Worm (Caenorhabditis elegans) whole organism, L1 larva: ENCODE data around the gene R04E5.9.
A peak's percentile ranks its signal among the peaks of the same experiment; 100 is the strongest.

Experiments used
- C16A3.4 ChIP-seq: fragments of 150-350 bp; optimal IDR thresholded peaks from 2 replicates; lab custom pipeline; 2014; ENCODE audit warnings: missing biosample characterization, missing genetic modification characterization
- C34B4.2 ChIP-seq: sonication (generic microtip); optimal IDR thresholded peaks from 2 replicates; lab custom pipeline; 2017; ENCODE audit warnings: mild to moderate bottlenecking, missing genetic modification characterization, missing compliant biosample characterization
- F16B12.6 ChIP-seq: fragments of 150-350 bp; optimal IDR thresholded peaks from 2 replicates; lab custom pipeline; 2014; ENCODE audit warnings: missing biosample characterization, missing genetic modification characterization
- Y116A8C.19 ChIP-seq: sonication (generic microtip); optimal IDR thresholded peaks from 2 replicates; lab custom pipeline; 2016; ENCODE audit warnings: missing compliant biosample characterization, missing genetic modification characterization, borderline replicate concordance
- aly-2 ChIP-seq: fragments of 150-350 bp; optimal IDR thresholded peaks from 2 replicates; lab custom pipeline; 2014; ENCODE audit warnings: missing biosample characterization, missing genetic modification characterization
- ama-1 ChIP-seq: fragments of 150-350 bp; optimal IDR thresholded peaks from 2 replicates; lab custom pipeline; 2014
- blmp-1 ChIP-seq: fragments of 150-350 bp; optimal IDR thresholded peaks from 2 replicates; lab custom pipeline; 2014; ENCODE audit warnings: missing biosample characterization, missing genetic modification characterization
- ceh-8 ChIP-seq: fragments of 200-800 bp; sonication (Bioruptor generic); optimal IDR thresholded peaks from 2 replicates; lab custom pipeline; 2018; ENCODE audit warnings: mild to moderate bottlenecking, missing genetic modification characterization, moderate library complexity, missing compliant biosample characterization
- ceh-82 ChIP-seq, 3 experiments: fragments of 150-350 bp in 1 of 3; sonication (generic microtip) in 2 of 3; optimal IDR thresholded peaks; 2 replicates each; lab custom pipeline; 2014 to 2017; ENCODE audit warnings: missing biosample characterization in 3 of 3, missing genetic modification characterization in 3 of 3
- ceh-88 ChIP-seq: fragments of 200-800 bp; sonication (Bioruptor generic); IDR thresholded peaks from 2 replicates; pipeline ENCODE4 v1.3.6; 2022; ENCODE audit warnings: missing genetic modification characterization, missing compliant biosample characterization
- dsc-1 ChIP-seq: sonication (generic microtip); optimal IDR thresholded peaks from 2 replicates; lab custom pipeline; 2016; ENCODE audit warnings: mild to moderate bottlenecking, missing genetic modification characterization, missing compliant biosample characterization
- efl-3 ChIP-seq: fragments of 200-800 bp; sonication (Bioruptor generic); optimal IDR thresholded peaks from 2 replicates; lab custom pipeline; 2018; ENCODE audit warnings: mild to moderate bottlenecking, missing genetic modification characterization, missing compliant biosample characterization
- egl-13 ChIP-seq: sonication (generic microtip); optimal IDR thresholded peaks from 2 replicates; lab custom pipeline; 2016; ENCODE audit warnings: missing genotype, missing genetic modification reagents, missing genetic modification characterization, missing compliant biosample characterization
- egl-27 ChIP-seq, 2 experiments: fragments of 150-350 bp in 1 of 2; sonication (generic microtip); optimal IDR thresholded peaks; 3 replicates each; lab custom pipeline; 2017 to 2018; ENCODE audit warnings: missing biosample characterization in 2 of 2, missing genetic modification characterization in 2 of 2, missing genetic modification reagents in 2 of 2
- elt-2 ChIP-seq: sonication (generic microtip); optimal IDR thresholded peaks from 2 replicates; lab custom pipeline; 2016; ENCODE audit warnings: missing genetic modification characterization, mild to moderate bottlenecking, inconsistent platforms, missing compliant biosample characterization, missing genetic modification reagents
- elt-3 ChIP-seq, 6 experiments: fragments of 150-350 bp in 1 of 6; sonication (generic microtip); optimal IDR thresholded peaks; 2 replicates each; lab custom pipeline; 2017 to 2018; ENCODE audit warnings: missing biosample characterization in 6 of 6, missing genetic modification characterization in 6 of 6, inconsistent platforms in 1 of 6
- fkh-4 ChIP-seq: sonication (generic microtip); optimal IDR thresholded peaks from 2 replicates; lab custom pipeline; 2016; ENCODE audit warnings: missing compliant biosample characterization, missing genetic modification characterization, borderline replicate concordance
- fkh-8 ChIP-seq: sonication (generic microtip); optimal IDR thresholded peaks from 2 replicates; lab custom pipeline; 2016; ENCODE audit warnings: mild to moderate bottlenecking, missing genetic modification characterization, missing compliant biosample characterization
- fos-1 ChIP-seq: fragments of 150-350 bp; optimal IDR thresholded peaks from 2 replicates; lab custom pipeline; 2014; ENCODE audit warnings: missing biosample characterization, missing genetic modification characterization
- grh-1 ChIP-seq: fragments of 200-800 bp; sonication (Bioruptor generic); IDR thresholded peaks from 2 replicates; pipeline ENCODE4 v1.3.6; 2022; ENCODE audit warnings: missing genetic modification reagents, missing genetic modification characterization, missing compliant biosample characterization
- hlh-4 ChIP-seq: sonication (generic microtip); optimal IDR thresholded peaks from 2 replicates; lab custom pipeline; 2016; ENCODE audit warnings: mild to moderate bottlenecking, missing genetic modification characterization, missing compliant biosample characterization
- jun-1 ChIP-seq: fragments of 150-350 bp; optimal IDR thresholded peaks from 2 replicates; lab custom pipeline; 2014; ENCODE audit warnings: missing biosample characterization, missing genetic modification reagents, missing genetic modification characterization
- lin-13 ChIP-seq: fragments of 150-350 bp; optimal IDR thresholded peaks from 2 replicates; lab custom pipeline; 2014; ENCODE audit warnings: missing biosample characterization, missing genetic modification reagents, missing genetic modification characterization
- lin-15B ChIP-seq: fragments of 150-350 bp; sonication (generic microtip); optimal IDR thresholded peaks from 3 replicates; lab custom pipeline; 2014; ENCODE audit warnings: missing biosample characterization, missing genetic modification characterization
- lin-35 ChIP-seq, 2 experiments: fragments of 150-350 bp; optimal IDR thresholded peaks; 2 replicates each; lab custom pipeline; 2014; ENCODE audit warnings: missing biosample characterization in 2 of 2, missing genetic modification characterization in 2 of 2, missing genetic modification reagents in 2 of 2
- lin-39 ChIP-seq: fragments of 150-350 bp; optimal IDR thresholded peaks from 2 replicates; lab custom pipeline; 2014; ENCODE audit warnings: missing biosample characterization, missing genetic modification reagents, missing genetic modification characterization
- lsy-2 ChIP-seq, 2 experiments: fragments of 150-350 bp; optimal IDR thresholded peaks; 2 replicates each; lab custom pipeline; 2014; ENCODE audit warnings: missing biosample characterization in 2 of 2, missing genetic modification characterization in 2 of 2
- mef-2 ChIP-seq: fragments of 150-350 bp; optimal IDR thresholded peaks from 2 replicates; lab custom pipeline; 2014; ENCODE audit warnings: missing biosample characterization, missing genetic modification characterization
- mep-1 ChIP-seq: fragments of 150-350 bp; optimal IDR thresholded peaks from 2 replicates; lab custom pipeline; 2014; ENCODE audit warnings: missing biosample characterization, missing genetic modification characterization
- nhr-11 ChIP-seq: fragments of 150-350 bp; optimal IDR thresholded peaks from 2 replicates; lab custom pipeline; 2014; ENCODE audit warnings: missing biosample characterization, missing genetic modification characterization
- nhr-19 ChIP-seq: fragments of 200-800 bp; sonication (Bioruptor generic); conservative IDR thresholded peaks from 2 replicates; pipeline ENCODE4 v1.3.6; 2022; ENCODE audit warnings: missing genetic modification characterization, missing compliant biosample characterization
- nhr-20 ChIP-seq: sonication (generic microtip); optimal IDR thresholded peaks from 2 replicates; lab custom pipeline; 2016; ENCODE audit warnings: mild to moderate bottlenecking, missing genetic modification characterization, missing compliant biosample characterization
- nhr-47 ChIP-seq: sonication (generic microtip); optimal IDR thresholded peaks from 2 replicates; lab custom pipeline; 2016; ENCODE audit warnings: mild to moderate bottlenecking, missing genetic modification characterization, moderate library complexity, missing compliant biosample characterization
- nhr-71 ChIP-seq: sonication (generic microtip); optimal IDR thresholded peaks from 2 replicates; lab custom pipeline; 2016; ENCODE audit warnings: mild to moderate bottlenecking, missing genetic modification characterization, moderate library complexity, missing compliant biosample characterization
- nhr-76 ChIP-seq: sonication (generic microtip); optimal IDR thresholded peaks from 2 replicates; lab custom pipeline; 2017; ENCODE audit warnings: missing biosample characterization, missing genetic modification characterization
- nhr-84 ChIP-seq: sonication (generic microtip); optimal IDR thresholded peaks from 2 replicates; lab custom pipeline; 2017; ENCODE audit warnings: missing biosample characterization, missing genetic modification characterization
- nhr-85 ChIP-seq: sonication (generic microtip); peaks from one replicate; lab custom pipeline; 2016; ENCODE audit warnings: missing genetic modification characterization, inconsistent platforms, missing compliant biosample characterization
- nhr-90 ChIP-seq: sonication (generic microtip); optimal IDR thresholded peaks from 2 replicates; lab custom pipeline; 2016; ENCODE audit warnings: mild to moderate bottlenecking, missing genetic modification characterization, missing compliant biosample characterization; ENCODE audit not compliant: poor library complexity
- pax-3 ChIP-seq: fragments of 200-800 bp; sonication (Bioruptor generic); optimal IDR thresholded peaks from 2 replicates; lab custom pipeline; 2018; ENCODE audit warnings: mild to moderate bottlenecking, missing genetic modification characterization, moderate library complexity, missing compliant biosample characterization
- pqm-1 ChIP-seq: sonication (generic microtip); optimal IDR thresholded peaks from 3 replicates; lab custom pipeline; 2017; ENCODE audit warnings: missing biosample characterization, missing genetic modification characterization
- rnt-1 ChIP-seq: sonication (generic microtip); optimal IDR thresholded peaks from 2 replicates; lab custom pipeline; 2016; ENCODE audit warnings: mild to moderate bottlenecking, missing genetic modification characterization, moderate library complexity, missing compliant biosample characterization
- skn-1 ChIP-seq: fragments of 150-350 bp; optimal IDR thresholded peaks from 2 replicates; lab custom pipeline; 2014; ENCODE audit warnings: missing biosample characterization, missing genetic modification characterization
- snu-23 ChIP-seq: sonication (generic microtip); optimal IDR thresholded peaks from 2 replicates; lab custom pipeline; 2016; ENCODE audit warnings: missing genetic modification characterization, missing compliant biosample characterization
- sox-4 ChIP-seq: sonication (generic microtip); optimal IDR thresholded peaks from 2 replicates; lab custom pipeline; 2016; ENCODE audit warnings: missing genetic modification characterization, missing compliant biosample characterization
- sptf-1 ChIP-seq: fragments of 150-350 bp; optimal IDR thresholded peaks from 2 replicates; lab custom pipeline; 2014; ENCODE audit warnings: missing biosample characterization, missing genetic modification characterization
- swsn-7 ChIP-seq: sonication (generic microtip); optimal IDR thresholded peaks from 2 replicates; lab custom pipeline; 2016; ENCODE audit warnings: missing genetic modification characterization, missing compliant biosample characterization
- tbx-2 ChIP-seq: sonication (generic microtip); optimal IDR thresholded peaks from 2 replicates; lab custom pipeline; 2016; ENCODE audit warnings: missing genetic modification characterization, missing compliant biosample characterization
- tlp-1 ChIP-seq: fragments of 150-350 bp; optimal IDR thresholded peaks from 2 replicates; lab custom pipeline; 2014; ENCODE audit warnings: missing biosample characterization, missing genetic modification characterization
- unc-62 ChIP-seq: fragments of 150-350 bp; optimal IDR thresholded peaks from 2 replicates; lab custom pipeline; 2014; ENCODE audit warnings: missing biosample characterization, missing genetic modification reagents, missing genetic modification characterization
- unc-98 ChIP-seq: fragments of 200-800 bp; sonication (Bioruptor generic); IDR thresholded peaks from 2 replicates; pipeline ENCODE4 v1.3.6; 2022; ENCODE audit warnings: missing genetic modification characterization, missing compliant biosample characterization
- vab-15 ChIP-seq: sonication (generic microtip); optimal IDR thresholded peaks from 2 replicates; lab custom pipeline; 2017; ENCODE audit warnings: missing genotype, mild to moderate bottlenecking, missing genetic modification characterization, missing compliant biosample characterization
- xbp-1 ChIP-seq: sonication (generic microtip); optimal IDR thresholded peaks from 2 replicates; lab custom pipeline; 2016; ENCODE audit warnings: missing genetic modification characterization, missing compliant biosample characterization
- zag-1 ChIP-seq: fragments of 150-350 bp; optimal IDR thresholded peaks from 2 replicates; lab custom pipeline; 2014; ENCODE audit warnings: missing biosample characterization, missing genetic modification characterization
- zip-4 ChIP-seq: fragments of 200-800 bp; sonication (Bioruptor generic); optimal IDR thresholded peaks from 2 replicates; lab custom pipeline; 2018; ENCODE audit warnings: mild to moderate bottlenecking, missing genetic modification characterization, moderate library complexity, missing compliant biosample characterization

R04E5.9 gene

ce11 chrX:8791821-8792220 lies 19.1 kb downstream of the R04E5.9 start, which contains the start of gene chup-1:
Gene chup-1, plus strand, starts transcription at chrX:8792160.
- no peak for TF ChIP-seq pax-3 (tag; lab: Kevin White, UChicago)
- no peak for TF ChIP-seq tbx-2 (tag; lab: Kevin White, UChicago)
- TF ChIP-seq efl-3 (GFP tag; lab: Kevin White, UChicago) = no peak
- no peak for TF ChIP-seq sptf-1
- no peak for TF ChIP-seq Y116A8C.19 (tag; lab: Kevin White, UChicago)
- TF ChIP-seq grh-1 (GFP tag; lab: Robert Waterston, UW) = no peak
- TF ChIP-seq lin-15B = peak; percentile 25
- TF ChIP-seq nhr-47 = peak; percentile 29
- TF ChIP-seq nhr-19 (GFP tag; lab: Robert Waterston, UW) = no peak
- no peak for TF ChIP-seq fos-1 (tag; lab: Kevin White, UChicago)
- no peak for TF ChIP-seq elt-2
- peak; percentile 37 for TF ChIP-seq nhr-85
- no peak for TF ChIP-seq tlp-1
- no peak for TF ChIP-seq zag-1
- no peak for TF ChIP-seq ama-1 (lab: Kevin White, UChicago)
- TF ChIP-seq pqm-1 (tag; lab: Kevin White, UChicago) = no peak
- peak; percentile 34 for TF ChIP-seq nhr-71 (tag; lab: Kevin White, UChicago)
- TF ChIP-seq nhr-76 = no peak
- no peak for TF ChIP-seq nhr-90 (tag; lab: Kevin White, UChicago)
- no peak for TF ChIP-seq hlh-4 (tag; lab: Kevin White, UChicago)
- no peak for TF ChIP-seq swsn-7
- peak; percentile 28 for TF ChIP-seq skn-1
- TF ChIP-seq fkh-8 (tag; lab: Kevin White, UChicago) = no peak
- no peak for TF ChIP-seq aly-2 (tag; lab: Kevin White, UChicago)
- no peak for TF ChIP-seq vab-15 (tag; lab: Kevin White, UChicago)
- no peak for TF ChIP-seq nhr-84 (tag; lab: Kevin White, UChicago)
- no peak for TF ChIP-seq unc-98 (GFP tag; lab: Robert Waterston, UW)
- no peak for TF ChIP-seq ceh-88
- no peak for TF ChIP-seq lin-39
- peak in 1 of 2 experiments; percentile 74 for TF ChIP-seq lin-35 (GFP tag; optimal IDR thresholded peaks at IDR 0.05; lab: Kevin White, UChicago)
- TF ChIP-seq C34B4.2 (tag; lab: Kevin White, UChicago) = no peak
- no peak for TF ChIP-seq mef-2 (tag; lab: Kevin White, UChicago)
- no peak for TF ChIP-seq F16B12.6 (tag; lab: Kevin White, UChicago)
- TF ChIP-seq ceh-8 = no peak
- TF ChIP-seq nhr-11 (tag; lab: Kevin White, UChicago) = no peak
- peak; percentile 13 to 55 for TF ChIP-seq lsy-2 (tag; optimal IDR thresholded peaks at IDR 0.05; lab: Kevin White, UChicago)
- no peak for TF ChIP-seq egl-27 (tag; optimal IDR thresholded peaks at IDR 0.05; lab: Kevin White, UChicago)
- peak in 1 of 6 experiments; percentile 30 for TF ChIP-seq elt-3 (tag; optimal IDR thresholded peaks at IDR 0.05; lab: Kevin White, UChicago)
- no peak for TF ChIP-seq jun-1 (tag; lab: Kevin White, UChicago)
- TF ChIP-seq fkh-4 (tag; lab: Kevin White, UChicago) = no peak
- no peak for TF ChIP-seq mep-1
- no peak for TF ChIP-seq zip-4 (GFP tag; lab: Kevin White, UChicago)
- TF ChIP-seq blmp-1 (tag; lab: Kevin White, UChicago) = peak; percentile 73
- TF ChIP-seq nhr-20 (tag; lab: Kevin White, UChicago) = peak; percentile 31
- peak in 1 of 3 experiments; percentile 30 for TF ChIP-seq ceh-82 (tag; optimal IDR thresholded peaks at IDR 0.05; lab: Kevin White, UChicago)
- no peak for TF ChIP-seq dsc-1 (tag; lab: Kevin White, UChicago)
- peak; percentile 52 for TF ChIP-seq snu-23 (GFP tag; lab: Kevin White, UChicago)
- no peak for TF ChIP-seq egl-13 (tag; lab: Kevin White, UChicago)
- TF ChIP-seq xbp-1 = peak; percentile 18
- no peak for TF ChIP-seq unc-62
- no peak for TF ChIP-seq lin-13 (GFP tag; lab: Kevin White, UChicago)
- TF ChIP-seq sox-4 (tag; lab: Kevin White, UChicago) = no peak
- TF ChIP-seq rnt-1 (tag; lab: Kevin White, UChicago) = peak; percentile 44
- peak; percentile 49 for TF ChIP-seq C16A3.4 (tag; lab: Kevin White, UChicago)
